Fruit fly (Drosophila melanogaster): Measurements from ENCODE around the gene CG17777.
A peak's percentile ranks its signal among the peaks of the same experiment; 100 is the strongest.

The CG17777 gene

dm6 chrX:2141159-2141853 is 45.3 kb upstream of the CG17777 start, which contains the start of gene D2hgdh:
TSS of gene D2hgdh (plus strand) at chrX:2141489.
- TF ChIP-seq tj (GFP tag; optimal IDR thresholded peaks at IDR 0.05) (no peak), cnc (optimal IDR thresholded peaks at IDR 0.05) (no peak), ovo (GFP tag; optimal IDR thresholded peaks at IDR 0.05) (peak; percentile 37), CG7045 (GFP tag; optimal IDR thresholded peaks at IDR 0.05) (no peak), CG14711 (tag; optimal IDR thresholded peaks at IDR 0.05) (peak; percentile 21), Clk (GFP tag; optimal IDR thresholded peaks at IDR 0.05) (no peak), cic (GFP tag; optimal IDR thresholded peaks at IDR 0.05) (peak; percentile 88), kay (GFP tag; ENCODE audit: borderline replicate concordance) (no peak), bab1 (GFP tag; optimal IDR thresholded peaks at IDR 0.05) (no peak), CG7101 (tag; optimal IDR thresholded peaks at IDR 0.05) (peak; percentile 65), pad (GFP tag; optimal IDR thresholded peaks at IDR 0.05) (peak; percentile 62), CG33017 (tag; optimal IDR thresholded peaks at IDR 0.05) (peak; percentile 18)

- peak; percentile 63 for TF ChIP-seq CG1620 (GFP tag; optimal IDR thresholded peaks at IDR 0.05)
- TF ChIP-seq Clk (GFP tag; optimal IDR thresholded peaks at IDR 0.05): no peak
- peak; percentile 35 for TF ChIP-seq CG12768 (GFP tag; optimal IDR thresholded peaks at IDR 0.05)
- TF ChIP-seq Mnt (GFP tag; optimal IDR thresholded peaks at IDR 0.05): peak; percentile 90
- TF ChIP-seq pad (GFP tag; optimal IDR thresholded peaks at IDR 0.05): no peak
- peak; percentile 15 for TF ChIP-seq CG7045 (GFP tag; optimal IDR thresholded peaks at IDR 0.05)
- TF ChIP-seq cnc (optimal IDR thresholded peaks at IDR 0.05): no peak
- TF ChIP-seq CG5204 (GFP tag; optimal IDR thresholded peaks at IDR 0.05): peak; percentile 11
- peak; percentile 25 for TF ChIP-seq cic (GFP tag; optimal IDR thresholded peaks at IDR 0.05)
- peak; percentile 22 for TF ChIP-seq tj (GFP tag; optimal IDR thresholded peaks at IDR 0.05)
- peak; percentile 49 for TF ChIP-seq Crg-1 (GFP tag; optimal IDR thresholded peaks at IDR 0.05)
- peak; percentile 14 for TF ChIP-seq Hr96 (GFP tag; optimal IDR thresholded peaks at IDR 0.05)
- no peak for TF ChIP-seq ovo (GFP tag; optimal IDR thresholded peaks at IDR 0.05)
- TF ChIP-seq CG33017 (tag; optimal IDR thresholded peaks at IDR 0.05): peak; percentile 31
- peak; percentile 10 for TF ChIP-seq toe (GFP tag; optimal IDR thresholded peaks at IDR 0.05)
- TF ChIP-seq CG14711 (tag; optimal IDR thresholded peaks at IDR 0.05): peak; percentile 62
- TF ChIP-seq kay (GFP tag; ENCODE audit: borderline replicate concordance): peak; percentile 41
- peak; percentile 80 for TF ChIP-seq CG7101 (tag; optimal IDR thresholded peaks at IDR 0.05)
- TF ChIP-seq CG11617 (GFP tag; optimal IDR thresholded peaks at IDR 0.05): peak; percentile 63
- no peak for TF ChIP-seq bab1 (GFP tag; optimal IDR thresholded peaks at IDR 0.05)
These were observed 44.8 kb upstream of the CG17777 start for dm6 chrX:2141854-2142216.

- TF ChIP-seq Mnt (GFP tag; optimal IDR thresholded peaks at IDR 0.05): peak; percentile 73
- TF ChIP-seq CG7045 (GFP tag; optimal IDR thresholded peaks at IDR 0.05): no peak
- no peak for TF ChIP-seq Clk (GFP tag; optimal IDR thresholded peaks at IDR 0.05)
- TF ChIP-seq tj (GFP tag; optimal IDR thresholded peaks at IDR 0.05): no peak
- no peak for TF ChIP-seq kay (GFP tag; ENCODE audit: borderline replicate concordance)
These were observed 44.2 kb upstream of the CG17777 start for dm6 chrX:2142275-2142934.

- TF ChIP-seq kay (GFP tag; ENCODE audit: borderline replicate concordance): no peak
- TF ChIP-seq CG1620 (GFP tag; optimal IDR thresholded peaks at IDR 0.05): no peak
- TF ChIP-seq cnc (optimal IDR thresholded peaks at IDR 0.05): no peak
- TF ChIP-seq CG33017 (tag; optimal IDR thresholded peaks at IDR 0.05): no peak
- TF ChIP-seq ovo (GFP tag; optimal IDR thresholded peaks at IDR 0.05): no peak
- no peak for TF ChIP-seq CG12768 (GFP tag; optimal IDR thresholded peaks at IDR 0.05)
- no peak for TF ChIP-seq CG14711 (tag; optimal IDR thresholded peaks at IDR 0.05)
- no peak for TF ChIP-seq Crg-1 (GFP tag; optimal IDR thresholded peaks at IDR 0.05)
- no peak for TF ChIP-seq CG11617 (GFP tag; optimal IDR thresholded peaks at IDR 0.05)
- no peak for TF ChIP-seq Mnt (GFP tag; optimal IDR thresholded peaks at IDR 0.05)
- TF ChIP-seq Hr96 (GFP tag; optimal IDR thresholded peaks at IDR 0.05): no peak
- no peak for TF ChIP-seq CG7045 (GFP tag; optimal IDR thresholded peaks at IDR 0.05)
- no peak for TF ChIP-seq pad (GFP tag; optimal IDR thresholded peaks at IDR 0.05)
- no peak for TF ChIP-seq bab1 (GFP tag; optimal IDR thresholded peaks at IDR 0.05)
- TF ChIP-seq toe (GFP tag; optimal IDR thresholded peaks at IDR 0.05): no peak
These were observed 43.7 kb upstream of the CG17777 start for dm6 chrX:2142935-2143312.

- TF ChIP-seq CG11617 (GFP tag; optimal IDR thresholded peaks at IDR 0.05): no peak
- peak; percentile 24 for TF ChIP-seq ovo (GFP tag; optimal IDR thresholded peaks at IDR 0.05)
- TF ChIP-seq pad (GFP tag; optimal IDR thresholded peaks at IDR 0.05): no peak
- TF ChIP-seq Hr96 (GFP tag; optimal IDR thresholded peaks at IDR 0.05): peak; percentile 19
- peak; percentile 16 for TF ChIP-seq cic (GFP tag; optimal IDR thresholded peaks at IDR 0.05)
- peak; percentile 75 for TF ChIP-seq CG12768 (GFP tag; optimal IDR thresholded peaks at IDR 0.05)
- peak; percentile 4 for TF ChIP-seq Crg-1 (GFP tag; optimal IDR thresholded peaks at IDR 0.05)
- no peak for TF ChIP-seq CG1620 (GFP tag; optimal IDR thresholded peaks at IDR 0.05)
- TF ChIP-seq toe (GFP tag; optimal IDR thresholded peaks at IDR 0.05): no peak
- TF ChIP-seq tj (GFP tag; optimal IDR thresholded peaks at IDR 0.05): no peak
- no peak for TF ChIP-seq cnc (optimal IDR thresholded peaks at IDR 0.05)
- no peak for TF ChIP-seq CG5204 (GFP tag; optimal IDR thresholded peaks at IDR 0.05)
- peak; percentile 49 for TF ChIP-seq CG14711 (tag; optimal IDR thresholded peaks at IDR 0.05)
- peak; percentile 21 for TF ChIP-seq kay (GFP tag; ENCODE audit: borderline replicate concordance)
- peak; percentile 79 for TF ChIP-seq bab1 (GFP tag; optimal IDR thresholded peaks at IDR 0.05)
These were observed 41.5 kb upstream of the CG17777 start, which contains the start of gene Pgd for dm6 chrX:2145114-2145513. TSS of gene Pgd (plus strand) at chrX:2145136.
